Fruit fly (Drosophila melanogaster) whole organism, adult: Measurements from ENCODE around the gene Samuel.

Experiments
- Clk ChIP-seq: fragments of 200-800 bp; sonication (Bioruptor generic); optimal IDR thresholded peaks from 2 replicates; lab custom pipeline; 2017; ENCODE audit warnings: missing biosample characterization, missing genetic modification characterization
- cic ChIP-seq: fragments of 200-800 bp; sonication (Bioruptor generic); optimal IDR thresholded peaks from 2 replicates; lab custom pipeline; 2017; ENCODE audit warnings: missing biosample characterization, mild to moderate bottlenecking, missing genetic modification characterization, moderate library complexity

dm6 chr2L:10988026-10988425, 78.8 kb downstream of the Samuel start:
- TF ChIP-seq Clk (no peak), cic (no peak)
